Worm (Caenorhabditis elegans): ENCODE data around the gene cox-5A.

- no peak for TF ChIP-seq nhr-12 (tag; optimal IDR thresholded peaks at IDR 0.05)
- TF ChIP-seq nhr-28 (tag; optimal IDR thresholded peaks at IDR 0.05), result no peak
- no peak for TF ChIP-seq elt-3 (tag; optimal IDR thresholded peaks at IDR 0.05)
- TF ChIP-seq ztf-11 (tag; optimal IDR thresholded peaks at IDR 0.05), result no peak
- TF ChIP-seq ZK546.5 (tag; optimal IDR thresholded peaks at IDR 0.05), result no peak
- no peak for TF ChIP-seq jun-1 (tag; optimal IDR thresholded peaks at IDR 0.05)
- no peak for TF ChIP-seq ama-1 (optimal IDR thresholded peaks at IDR 0.05)
- no peak for TF ChIP-seq elt-2 (tag; optimal IDR thresholded peaks at IDR 0.05)
- TF ChIP-seq elt-1 (tag; optimal IDR thresholded peaks at IDR 0.05), result no peak
- TF ChIP-seq unc-62 (GFP tag; optimal IDR thresholded peaks at IDR 0.05), result no peak
Measured at ce11 chrIII:12907218-12907617, 1.9 kb downstream of the cox-5A start.

Data from whole organism, L3 larva.